Fruit fly (Drosophila melanogaster) whole organism, prepupa: ENCODE data around the gene CG10631.

Source experiments
- CG1621 ChIP-seq: fragments of 200-800 bp; sonication (Bioruptor generic); optimal IDR thresholded peaks from 3 replicates; lab custom pipeline; 2018; ENCODE audit warnings: missing biosample characterization, mild to moderate bottlenecking, missing genetic modification characterization
- CG3032 ChIP-seq: fragments of 200-800 bp; optimal IDR thresholded peaks from 2 replicates; lab custom pipeline; 2019; ENCODE audit warnings: missing biosample characterization, mild to moderate bottlenecking, missing genetic modification characterization, moderate library complexity
- CG6792 ChIP-seq: fragments of 200-800 bp; sonication (Bioruptor generic); optimal IDR thresholded peaks from 3 replicates; lab custom pipeline; 2016; ENCODE audit warnings: missing biosample characterization, missing genetic modification characterization
- CG7368 ChIP-seq: fragments of 200-800 bp; sonication (Bioruptor generic); optimal IDR thresholded peaks from 3 replicates; lab custom pipeline; 2016; ENCODE audit warnings: missing biosample characterization, missing genetic modification characterization
- Gug ChIP-seq: fragments of 200-800 bp; sonication (Bioruptor generic); IDR thresholded peaks from 2 replicates; pipeline ENCODE4 v1.3.6; 2022; ENCODE audit warnings: missing biosample characterization, missing genetic modification characterization
- fd59A ChIP-seq: fragments of 200-800 bp; sonication (Bioruptor generic); optimal IDR thresholded peaks from 2 replicates; lab custom pipeline; 2017; ENCODE audit warnings: missing biosample characterization, mild to moderate bottlenecking, missing genetic modification characterization, missing genetic modification reagents

DNA sequence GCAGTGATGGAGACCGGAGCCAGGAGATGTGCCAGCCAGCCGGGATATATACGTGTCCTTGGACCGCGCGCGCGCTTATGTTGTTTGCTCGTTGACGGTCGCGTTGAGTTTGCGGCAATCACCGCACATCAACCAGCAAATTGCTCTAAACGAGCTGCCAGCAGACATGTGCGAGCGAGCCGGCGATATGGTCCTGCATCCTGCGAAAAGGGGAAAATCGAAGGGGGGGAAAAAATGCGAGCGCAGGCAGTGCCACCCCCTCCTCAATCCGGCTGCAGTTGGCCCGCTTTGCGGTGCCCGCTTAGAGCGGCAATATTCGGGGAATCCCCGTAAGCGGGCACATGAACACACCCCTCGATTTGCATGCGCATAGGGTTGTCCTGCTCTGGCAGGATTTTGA lies 12.3 kb upstream of the CG10631 start, which contains the start of gene bsh:
- TF ChIP-seq CG7368 (GFP tag; lab: Kevin White, UChicago) (no peak), fd59A (GFP tag; lab: Kevin White, UChicago) (no peak), CG6792 (GFP tag; lab: Kevin White, UChicago) (no peak), Gug (GFP tag; lab: Robert Waterston, UW) (no peak), CG3032 (tag; lab: Kevin White, UChicago) (no peak), CG1621 (tag; lab: Kevin White, UChicago) (no peak)
